Worm (Caenorhabditis elegans) whole organism, L1 larva: ENCODE results near the gene crn-6.

Experiments used
- egl-27 ChIP-seq, 2 experiments: fragments of 150-350 bp in 1 of 2; sonication (generic microtip); optimal IDR thresholded peaks; 3 replicates each; lab custom pipeline; 2017 to 2018; ENCODE audit warnings: missing biosample characterization in 2 of 2, missing genetic modification characterization in 2 of 2, missing genetic modification reagents in 2 of 2
- fos-1 ChIP-seq: fragments of 150-350 bp; optimal IDR thresholded peaks from 2 replicates; lab custom pipeline; 2014; ENCODE audit warnings: missing biosample characterization, missing genetic modification characterization
- hpl-2 ChIP-seq: fragments of 150-350 bp; optimal IDR thresholded peaks from 2 replicates; lab custom pipeline; 2014; ENCODE audit warnings: missing biosample characterization, missing genetic modification reagents, missing genetic modification characterization
- lin-13 ChIP-seq: fragments of 150-350 bp; optimal IDR thresholded peaks from 2 replicates; lab custom pipeline; 2014; ENCODE audit warnings: missing biosample characterization, missing genetic modification reagents, missing genetic modification characterization
- mdl-1 ChIP-seq, 2 experiments: fragments of 150-350 bp; optimal IDR thresholded peaks; 2 replicates each; lab custom pipeline; 2014 to 2017; ENCODE audit warnings: missing biosample characterization in 2 of 2, missing genetic modification characterization in 2 of 2, inconsistent platforms in 1 of 2
- nhr-237 ChIP-seq: fragments of 150-350 bp; optimal IDR thresholded peaks from 2 replicates; lab custom pipeline; 2014; ENCODE audit warnings: missing biosample characterization, missing genetic modification characterization
- snpc-4 ChIP-seq: fragments of 150-350 bp; optimal IDR thresholded peaks from 2 replicates; lab custom pipeline; 2014; ENCODE audit warnings: missing biosample characterization, missing genetic modification characterization
- sptf-1 ChIP-seq: fragments of 150-350 bp; optimal IDR thresholded peaks from 2 replicates; lab custom pipeline; 2014; ENCODE audit warnings: missing biosample characterization, missing genetic modification characterization
- unc-130 ChIP-seq: fragments of 150-350 bp; optimal IDR thresholded peaks from 2 replicates; lab custom pipeline; 2017; ENCODE audit warnings: missing biosample characterization, missing genetic modification characterization, inconsistent platforms
- zag-1 ChIP-seq: fragments of 150-350 bp; optimal IDR thresholded peaks from 2 replicates; lab custom pipeline; 2014; ENCODE audit warnings: missing biosample characterization, missing genetic modification characterization

ce11 chrIII:9329790-9330366 is 37.2 kb upstream of the crn-6 start, which contains the start of gene ttr-5:
- TF ChIP-seq zag-1 (tag; lab: Kevin White, UChicago) (no peak), nhr-237 (tag; lab: Kevin White, UChicago) (no peak), fos-1 (tag; lab: Kevin White, UChicago) (no peak), hpl-2 (no peak), lin-13 (GFP tag; lab: Kevin White, UChicago) (no peak), unc-130 (tag; lab: Kevin White, UChicago) (no peak), snpc-4 (tag; lab: Kevin White, UChicago) (no peak), egl-27 (tag; optimal IDR thresholded peaks at IDR 0.05; lab: Kevin White, UChicago) (no peak), mdl-1 (tag; optimal IDR thresholded peaks at IDR 0.05; lab: Kevin White, UChicago) (no peak), sptf-1 (tag; lab: Kevin White, UChicago) (no peak)
